Worm (Caenorhabditis elegans) whole organism, L4/young adult: ENCODE measurements around the gene F54A3.5.

Source experiments
- W03F9.2 ChIP-seq: fragments of 150-350 bp; optimal IDR thresholded peaks from 2 replicates; lab custom pipeline; 2014; ENCODE audit warnings: missing biosample characterization, missing genetic modification characterization
- dao-5 ChIP-seq: sonication (generic microtip); optimal IDR thresholded peaks from 2 replicates; lab custom pipeline; 2016; ENCODE audit warnings: missing genotype, missing genetic modification characterization, moderate library complexity, missing compliant biosample characterization
- him-1 ChIP-seq: sonication (generic microtip); optimal IDR thresholded peaks from 2 replicates; lab custom pipeline; 2016; ENCODE audit warnings: missing genotype, missing genetic modification reagents, missing genetic modification characterization, missing compliant biosample characterization

F54A3.5 gene

DNA sequence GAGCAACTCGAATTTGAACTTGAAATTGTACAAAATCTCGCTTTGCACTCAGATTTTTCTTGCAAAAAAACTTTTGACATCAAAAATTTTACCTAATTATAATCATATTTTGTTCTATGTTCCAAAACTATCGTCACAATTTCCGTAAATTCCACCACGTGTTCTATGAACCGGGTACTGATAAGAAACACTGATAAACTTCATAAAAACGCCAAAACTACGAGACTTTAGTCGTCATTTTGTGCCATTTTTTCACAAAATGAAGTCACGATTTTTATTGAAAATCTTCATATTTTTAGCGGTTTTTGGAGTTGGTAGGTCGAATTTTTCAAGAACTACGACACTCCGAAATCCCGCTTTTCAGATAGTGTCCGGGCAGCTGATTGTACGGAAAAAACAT, 48.8 kb downstream of the F54A3.5 start, which contains the start of gene gba-1:
TSS of gene gba-1 (plus strand) at position 54 of the 400 bp plus-strand sequence.
- TF ChIP-seq W03F9.2 (tag; lab: Kevin White, UChicago), result no peak
- no peak for TF ChIP-seq him-1 (tag; lab: Kevin White, UChicago)
- TF ChIP-seq dao-5, result no peak

DNA sequence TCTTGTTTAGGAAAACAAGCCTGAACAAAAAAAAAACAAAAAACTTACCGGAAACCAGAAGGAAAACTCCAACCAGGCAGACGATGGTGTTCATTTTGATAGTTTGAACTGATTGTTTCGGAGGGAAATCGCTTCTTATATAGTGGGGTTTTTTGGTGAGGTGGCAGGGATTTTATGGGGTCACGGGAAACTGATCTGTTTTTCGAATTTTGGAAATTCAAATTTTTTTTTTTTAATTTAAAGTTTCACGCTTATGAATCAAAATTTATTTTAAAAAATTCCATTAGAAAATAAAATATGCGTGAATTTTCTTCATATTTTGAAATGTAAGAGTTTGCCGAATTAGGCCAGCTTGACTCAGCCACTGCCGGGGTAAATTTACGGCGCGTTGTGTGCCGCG, 50.1 kb downstream of the F54A3.5 start, which contains the start of gene C33C12.7:
TSS of gene C33C12.7 (minus strand) at position 101 of the 400 bp plus-strand sequence.
- TF ChIP-seq dao-5 (no peak), W03F9.2 (tag; lab: Kevin White, UChicago) (no peak), him-1 (tag; lab: Kevin White, UChicago) (no peak)
